In the genomic region with DNA sequence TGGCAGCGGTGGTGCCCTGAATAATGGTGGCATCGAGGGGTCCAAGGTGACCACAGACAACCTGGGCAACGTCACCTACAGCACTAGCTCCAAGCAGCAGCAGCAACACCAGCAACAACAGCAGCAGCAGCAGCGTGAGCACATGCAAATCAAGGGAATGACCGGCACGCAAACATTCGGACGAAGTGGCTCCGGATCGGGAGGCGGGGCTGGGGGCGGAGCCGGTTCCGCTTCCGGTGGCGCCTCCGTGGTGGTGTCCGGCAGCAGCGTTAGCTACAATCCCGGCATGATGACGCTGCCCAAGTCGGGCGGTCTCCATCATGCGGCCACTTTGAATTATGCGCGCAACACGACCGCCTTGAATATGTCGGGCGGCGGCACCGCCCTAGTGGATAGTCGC, we compare ENCODE assay signal across 2 fruit fly cellular contexts.
TF ChIP-seq lines count a peak whose summit lies in the region.

No protein-coding gene starts in this region.

- TF ChIP-seq CTCF in whole organism, embryonic (GFP tag; optimal IDR thresholded peaks at IDR 0.05; lab: Kevin White, UChicago): no peak

TF ChIP-seq in whole organism, embryonic, 481 proteins besides CTCF, POLR2A, EP300 and RAD21:
- TF ChIP-seq Sin3A (optimal IDR thresholded peaks at IDR 0.05; lab: Kevin White, UChicago) (no peak), chn (GFP tag; optimal IDR thresholded peaks at IDR 0.05; lab: Kevin White, UChicago) (no peak), CG15011 (GFP tag; optimal IDR thresholded peaks at IDR 0.05; lab: Kevin White, UChicago) (no peak), CG10431 (GFP tag; optimal IDR thresholded peaks at IDR 0.05; lab: Kevin White, UChicago) (no peak), aop (GFP tag; IDR thresholded peaks at IDR 0.05; lab: Robert Waterston, UW) (no peak), CG17361 (GFP tag; IDR thresholded peaks at IDR 0.05; lab: Robert Waterston, UW) (no peak), Fer2 (tag; optimal IDR thresholded peaks at IDR 0.05; lab: Kevin White, UChicago) (no peak), CG16813 (GFP tag; IDR thresholded peaks at IDR 0.05; lab: Robert Waterston, UW; ENCODE audit: partially characterized antibody) (0 out of 3 replicates have a peak, but pooled peaks have one; percentile 19), stwl (tag; optimal IDR thresholded peaks at IDR 0.05; lab: Kevin White, UChicago) (no peak), Hr39 (optimal IDR thresholded peaks at IDR 0.05; lab: Kevin White, UChicago) (peak; percentile 45), wor (GFP tag; IDR thresholded peaks at IDR 0.05; lab: Robert Waterston, UW) (no peak), Sry-δ (GFP tag; optimal IDR thresholded peaks at IDR 0.05; lab: Kevin White, UChicago) (no peak), CG3163 (GFP tag; optimal IDR thresholded peaks at IDR 0.05; lab: Kevin White, UChicago) (no peak), CG9797 (GFP tag; optimal IDR thresholded peaks at IDR 0.05; lab: Kevin White, UChicago) (no peak), ssp (GFP tag; IDR thresholded peaks at IDR 0.05; lab: Robert Waterston, UW) (no peak), NK7.1 (GFP tag; optimal IDR thresholded peaks at IDR 0.05; lab: Kevin White, UChicago) (no peak), CG7963 (GFP tag; IDR thresholded peaks at IDR 0.05; lab: Robert Waterston, UW; ENCODE audit: partially characterized antibody) (no peak), klu (GFP tag; IDR thresholded peaks at IDR 0.05; lab: Robert Waterston, UW) (0 out of 2 replicates have a peak, but pooled peaks have one; percentile 29), trem (tag; optimal IDR thresholded peaks at IDR 0.05; lab: Kevin White, UChicago) (no peak), CG6813 (GFP tag; optimal IDR thresholded peaks at IDR 0.05; lab: Kevin White, UChicago) (no peak), ase (GFP tag; IDR thresholded peaks at IDR 0.05; lab: Robert Waterston, UW) (no peak), CG9437 (GFP tag; optimal IDR thresholded peaks at IDR 0.05; lab: Kevin White, UChicago) (no peak), CG12942 (GFP tag; optimal IDR thresholded peaks at IDR 0.05; lab: Kevin White, UChicago) (no peak), CG7357 (GFP tag; IDR thresholded peaks at IDR 0.05; lab: Robert Waterston, UW) (no peak), CG4404 (GFP tag; IDR thresholded peaks at IDR 0.05; lab: Robert Waterston, UW) (no peak), Oaz (GFP tag; IDR thresholded peaks at IDR 0.05; lab: Robert Waterston, UW) (no peak), sens (GFP tag; lab: Kevin White, UChicago) (no peak), Dref (GFP tag; IDR thresholded peaks at IDR 0.05; lab: Robert Waterston, UW) (0 out of 2 replicates have a peak, but pooled peaks have one; percentile 18), H2.0 (GFP tag; IDR thresholded peaks at IDR 0.05; lab: Robert Waterston, UW) (no peak), Doc2 (GFP tag; IDR thresholded peaks at IDR 0.05; lab: Robert Waterston, UW) (no peak), Drgx (GFP tag; IDR thresholded peaks at IDR 0.05; lab: Robert Waterston, UW) (no peak), bowl (GFP tag; IDR thresholded peaks at IDR 0.05; lab: Robert Waterston, UW) (no peak), CG6765 (GFP tag; optimal IDR thresholded peaks at IDR 0.05; lab: Kevin White, UChicago) (no peak)
TF ChIP-seq in whole organism, embryonic: peak in this region for 4.

TF ChIP-seq in whole organism, wandering third instar larva, 38 proteins besides CTCF, POLR2A, EP300 and RAD21:
- TF ChIP-seq sage (GFP tag; optimal IDR thresholded peaks at IDR 0.05; lab: Kevin White, UChicago): no peak
- peak; percentile 97 for TF ChIP-seq Dfd (GFP tag; optimal IDR thresholded peaks at IDR 0.05; lab: Kevin White, UChicago)
